Worm (Caenorhabditis elegans) whole organism, L4/young adult: Measurements from ENCODE around the gene rps-14.

Source experiments
- W03F9.2 ChIP-seq: fragments of 150-350 bp; optimal IDR thresholded peaks from 2 replicates; lab custom pipeline; 2014; ENCODE audit warnings: missing biosample characterization, missing genetic modification characterization
- dao-5 ChIP-seq: sonication (generic microtip); optimal IDR thresholded peaks from 2 replicates; lab custom pipeline; 2016; ENCODE audit warnings: missing genotype, missing genetic modification characterization, moderate library complexity, missing compliant biosample characterization

DNA sequence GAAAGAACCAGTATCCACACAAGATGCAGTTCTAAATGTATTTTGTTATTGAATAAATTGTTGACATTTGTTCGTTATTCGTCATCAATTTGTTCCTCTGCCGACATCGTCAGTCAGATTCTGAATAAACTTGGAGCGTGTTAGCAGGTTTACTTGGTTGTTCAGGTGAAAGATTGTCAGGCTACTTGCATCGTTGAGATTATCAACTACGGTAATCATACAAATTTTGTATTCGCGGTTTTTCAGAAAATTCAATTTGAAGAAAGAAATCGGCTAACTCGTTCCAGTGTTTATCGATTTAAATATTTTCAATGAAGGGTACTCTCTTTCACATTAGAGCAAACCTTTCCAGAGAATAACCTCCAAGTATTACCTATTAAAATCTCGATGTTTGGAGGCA lies 30.3 kb upstream of the rps-14 start, which contains the start of gene R151.2:
- TF ChIP-seq dao-5 (tag; lab: Kevin White, UChicago) (no peak), W03F9.2 (tag; lab: Kevin White, UChicago) (no peak)
